Worm (Caenorhabditis elegans): Measurements from ENCODE around the gene R11G10.4.

ce11 chrV:13499227-13499626 lies 7.2 kb upstream of the R11G10.4 start:
- TF ChIP-seq unc-130 (tag; optimal IDR thresholded peaks at IDR 0.05) = no peak
- TF ChIP-seq ceh-82 (tag; optimal IDR thresholded peaks at IDR 0.05) = no peak
- TF ChIP-seq pqm-1 (tag; optimal IDR thresholded peaks at IDR 0.05) = no peak
- TF ChIP-seq nhr-11 (tag; optimal IDR thresholded peaks at IDR 0.05) = no peak
- TF ChIP-seq mdl-1 (tag; optimal IDR thresholded peaks at IDR 0.05) = no peak
- TF ChIP-seq nhr-90 (tag; optimal IDR thresholded peaks at IDR 0.05; ENCODE audit: poor library complexity) = no peak
- no peak for TF ChIP-seq snpc-4 (tag; optimal IDR thresholded peaks at IDR 0.05)
- TF ChIP-seq F16B12.6 (tag; optimal IDR thresholded peaks at IDR 0.05) = no peak
- TF ChIP-seq unc-62 (GFP tag; optimal IDR thresholded peaks at IDR 0.05) = no peak
- no peak for TF ChIP-seq lin-13 (GFP tag; optimal IDR thresholded peaks at IDR 0.05)
